Worm (Caenorhabditis elegans) whole organism, midembryonic: Measurements from ENCODE around the gene F10E9.2.

Source experiments
- flt-1 ChIP-seq: fragments of 200-800 bp; sonication (Bioruptor generic); IDR thresholded peaks from 2 replicates; pipeline ENCODE4 v1.3.6; 2022; ENCODE audit warnings: missing genetic modification characterization, missing compliant biosample characterization
- tab-1 ChIP-seq: fragments of 200-800 bp; sonication (Bioruptor generic); IDR thresholded peaks from 2 replicates; pipeline ENCODE4 v1.3.6; 2022; ENCODE audit warnings: missing genetic modification characterization, missing compliant biosample characterization

DNA sequence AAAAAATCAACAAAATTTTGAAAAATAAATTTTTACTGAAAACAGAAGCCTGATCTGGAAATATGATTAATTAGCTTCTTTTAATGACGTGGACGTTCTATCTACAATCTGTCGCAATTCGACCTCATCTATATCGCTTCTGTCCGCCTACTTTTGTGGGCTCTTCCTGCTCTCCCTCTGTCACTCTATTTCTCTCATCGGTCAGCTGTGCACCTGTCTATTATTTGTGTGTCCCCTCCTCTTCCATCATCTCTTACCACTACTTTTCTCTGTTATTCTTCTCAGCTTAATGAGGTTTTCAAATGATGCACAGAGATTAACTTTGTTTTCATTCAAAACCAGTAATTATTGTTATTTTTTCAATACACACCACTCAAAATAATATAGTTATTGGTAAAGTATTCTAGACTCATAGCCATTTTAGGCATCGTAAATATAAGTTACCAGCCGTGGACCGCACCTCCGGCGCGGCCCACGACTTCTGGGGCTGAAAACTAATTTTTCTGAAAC, 13.4 kb upstream of the F10E9.2 start:
- TF ChIP-seq tab-1 (GFP tag; lab: Robert Waterston, UW) (0 out of 2 replicates have a peak, but pooled peaks have one; percentile 66), flt-1 (GFP tag; lab: Robert Waterston, UW) (no peak)
